Worm (Caenorhabditis elegans): Measurements from ENCODE around the gene T24H10.5.

T24H10.5 gene

DNA sequence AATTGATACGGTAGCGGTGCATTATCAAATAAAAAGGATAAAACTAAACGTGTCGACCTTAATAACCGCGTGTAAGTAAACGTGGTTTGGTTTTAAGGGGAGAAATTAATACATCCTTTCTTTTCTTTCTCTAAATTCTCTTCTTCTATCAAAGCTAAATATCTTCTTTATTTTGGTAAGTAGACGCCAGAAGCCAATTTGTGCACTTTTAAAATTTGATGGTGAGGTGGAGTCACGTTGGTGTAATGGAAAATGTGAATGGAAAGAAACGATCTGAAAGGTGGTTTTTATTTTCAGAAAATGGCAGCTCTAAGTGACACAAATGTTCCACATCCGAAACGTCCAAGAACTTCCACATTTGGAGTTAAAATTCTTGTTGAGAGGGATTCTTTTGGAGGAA is at the start of gene T24H10.5:
Gene T24H10.5, plus strand, starts transcription at position 301 of the 400 bp plus-strand sequence.
- no peak for TF ChIP-seq ama-1 (optimal IDR thresholded peaks at IDR 0.05)
- TF ChIP-seq pes-1 (GFP tag; IDR thresholded peaks at IDR 0.05): no peak
- TF ChIP-seq aly-1 (tag; optimal IDR thresholded peaks at IDR 0.05): no peak
- no peak for TF ChIP-seq ceh-13 (GFP tag; optimal IDR thresholded peaks at IDR 0.05)
- TF ChIP-seq flt-1 (GFP tag; IDR thresholded peaks at IDR 0.05): no peak
- TF ChIP-seq sea-1 (GFP tag; conservative IDR thresholded peaks at IDR 0.05): no peak
- TF ChIP-seq tbx-37 (GFP tag; conservative IDR thresholded peaks at IDR 0.05): no peak
- no peak for TF ChIP-seq F13C5.2 (tag; optimal IDR thresholded peaks at IDR 0.05)
- TF ChIP-seq ceh-36 (tag; optimal IDR thresholded peaks at IDR 0.05): no peak
- no peak for TF ChIP-seq tra-4 (tag; optimal IDR thresholded peaks at IDR 0.05)
- TF ChIP-seq scrt-1 (GFP tag; IDR thresholded peaks at IDR 0.05): no peak
- no peak for TF ChIP-seq ets-7 (tag; optimal IDR thresholded peaks at IDR 0.05)
- TF ChIP-seq hmbx-1 (tag; optimal IDR thresholded peaks at IDR 0.05): no peak

DNA sequence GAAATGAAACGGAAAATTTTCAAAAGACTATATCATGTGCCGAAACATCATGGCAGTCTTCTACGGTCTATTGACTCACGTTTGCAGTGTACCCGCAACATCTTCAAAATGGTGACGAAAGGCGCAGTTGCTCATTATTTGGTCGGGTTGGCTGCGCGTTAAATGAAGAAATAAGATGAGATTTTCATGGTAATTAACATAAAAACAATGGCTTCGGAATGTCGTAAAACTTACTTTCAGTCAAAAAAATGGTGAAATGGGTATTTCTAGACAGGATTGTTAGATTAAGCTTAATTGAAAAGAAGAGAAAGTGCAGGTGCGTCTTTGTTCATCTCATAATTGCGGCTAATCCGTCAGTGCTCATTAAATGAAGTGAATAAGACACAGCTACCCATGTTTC is 47.3 kb upstream of the T24H10.5 start, which contains the start of gene T24B8.7:
Gene T24B8.7, minus strand, starts transcription at position 101 of the 400 bp plus-strand sequence.
- no peak for TF ChIP-seq ama-1 (optimal IDR thresholded peaks at IDR 0.05)
- TF ChIP-seq B0310.2 (tag; optimal IDR thresholded peaks at IDR 0.05): no peak
- no peak for TF ChIP-seq flt-1 (GFP tag; IDR thresholded peaks at IDR 0.05)
- no peak for TF ChIP-seq scrt-1 (GFP tag; IDR thresholded peaks at IDR 0.05)
- TF ChIP-seq ets-7 (tag; optimal IDR thresholded peaks at IDR 0.05): no peak
- TF ChIP-seq pes-1 (GFP tag; IDR thresholded peaks at IDR 0.05): no peak
- TF ChIP-seq hnd-1 (tag; optimal IDR thresholded peaks at IDR 0.05): no peak
- TF ChIP-seq sea-1 (GFP tag; conservative IDR thresholded peaks at IDR 0.05): no peak
- TF ChIP-seq tbx-37 (GFP tag; conservative IDR thresholded peaks at IDR 0.05): no peak
- TF ChIP-seq F13C5.2 (tag; optimal IDR thresholded peaks at IDR 0.05): no peak
- no peak for TF ChIP-seq aly-1 (tag; optimal IDR thresholded peaks at IDR 0.05)
- no peak for TF ChIP-seq ceh-13 (GFP tag; optimal IDR thresholded peaks at IDR 0.05)
- TF ChIP-seq tbx-11 (GFP tag; IDR thresholded peaks at IDR 0.05): no peak
- TF ChIP-seq hmbx-1 (tag; optimal IDR thresholded peaks at IDR 0.05): no peak
- TF ChIP-seq ceh-36 (tag; optimal IDR thresholded peaks at IDR 0.05): no peak

DNA sequence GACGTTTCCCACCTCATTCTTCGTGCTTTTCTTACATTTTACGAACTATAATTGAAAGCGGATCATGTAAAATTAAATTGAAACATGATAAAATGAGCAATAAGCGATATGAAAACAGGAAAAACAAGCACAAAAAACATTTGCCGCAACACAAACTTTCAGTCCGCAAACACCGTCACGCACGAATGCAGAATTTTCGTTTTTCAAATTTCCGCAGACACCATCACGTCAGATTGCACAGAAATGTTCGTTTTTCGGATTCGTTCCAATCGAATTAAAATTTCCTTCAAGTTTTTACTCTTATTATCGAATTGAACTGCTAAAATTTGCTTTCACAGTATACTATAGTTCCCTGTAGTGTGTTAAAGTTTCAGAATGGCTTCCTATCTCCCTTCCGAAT is 46.3 kb upstream of the T24H10.5 start, which contains the start of gene chmp-7:
Gene chmp-7, plus strand, starts transcription at position 369 of the 400 bp plus-strand sequence.
- TF ChIP-seq scrt-1 (GFP tag; IDR thresholded peaks at IDR 0.05) (peak; percentile 66; the same call in 1 of the 2 replicates), tbx-11 (GFP tag; IDR thresholded peaks at IDR 0.05) (no peak), hmg-4 (GFP tag; optimal IDR thresholded peaks at IDR 0.05) (peak; percentile 50), flt-1 (GFP tag; IDR thresholded peaks at IDR 0.05) (no peak), F13C5.2 (tag; optimal IDR thresholded peaks at IDR 0.05) (peak; percentile 79), ets-7 (tag; optimal IDR thresholded peaks at IDR 0.05) (no peak), pes-1 (GFP tag; IDR thresholded peaks at IDR 0.05) (no peak), sea-1 (GFP tag; conservative IDR thresholded peaks at IDR 0.05) (no peak), hmbx-1 (tag; optimal IDR thresholded peaks at IDR 0.05) (no peak), ceh-36 (tag; optimal IDR thresholded peaks at IDR 0.05) (no peak), hnd-1 (tag; optimal IDR thresholded peaks at IDR 0.05) (no peak)

DNA sequence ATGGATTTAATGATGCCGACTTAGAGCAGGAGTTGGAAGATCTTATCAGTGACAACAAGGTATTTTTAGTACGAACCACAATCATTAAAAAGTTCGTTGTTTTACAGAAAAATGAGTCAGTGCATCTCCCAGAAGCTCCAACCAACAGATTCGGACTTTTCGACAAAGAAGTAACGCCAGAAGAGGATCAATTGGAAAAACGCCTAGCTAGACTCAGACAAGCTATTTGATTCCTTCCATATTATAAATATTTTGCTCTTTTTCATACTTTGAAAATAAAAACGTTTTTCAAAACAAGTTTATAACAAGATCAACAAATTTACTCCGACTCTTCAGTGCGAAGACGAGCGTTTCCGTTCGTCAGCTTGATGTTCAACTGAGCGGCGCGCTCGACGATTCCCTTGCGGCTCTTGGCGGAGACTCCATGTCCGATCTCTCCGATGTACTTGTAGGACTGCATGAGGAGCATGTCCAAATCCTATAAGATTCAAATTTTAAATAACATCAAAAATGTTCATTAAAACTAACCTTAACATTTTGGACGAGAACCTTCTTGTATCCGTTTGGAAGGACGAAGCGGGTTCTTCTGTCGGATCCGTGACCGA is 44.6 kb upstream of the T24H10.5 start:
- no peak for TF ChIP-seq F13C5.2 (tag; optimal IDR thresholded peaks at IDR 0.05)
- TF ChIP-seq flt-1 (GFP tag; IDR thresholded peaks at IDR 0.05): no peak
- TF ChIP-seq tbx-11 (GFP tag; IDR thresholded peaks at IDR 0.05): no peak
- no peak for TF ChIP-seq ets-7 (tag; optimal IDR thresholded peaks at IDR 0.05)
- no peak for TF ChIP-seq ceh-36 (tag; optimal IDR thresholded peaks at IDR 0.05)
- no peak for TF ChIP-seq scrt-1 (GFP tag; IDR thresholded peaks at IDR 0.05)
- no peak for TF ChIP-seq tbx-37 (GFP tag; conservative IDR thresholded peaks at IDR 0.05)
- no peak for TF ChIP-seq ceh-13 (GFP tag; optimal IDR thresholded peaks at IDR 0.05)
- TF ChIP-seq sea-1 (GFP tag; conservative IDR thresholded peaks at IDR 0.05): no peak
- TF ChIP-seq ama-1 (optimal IDR thresholded peaks at IDR 0.05): no peak

DNA sequence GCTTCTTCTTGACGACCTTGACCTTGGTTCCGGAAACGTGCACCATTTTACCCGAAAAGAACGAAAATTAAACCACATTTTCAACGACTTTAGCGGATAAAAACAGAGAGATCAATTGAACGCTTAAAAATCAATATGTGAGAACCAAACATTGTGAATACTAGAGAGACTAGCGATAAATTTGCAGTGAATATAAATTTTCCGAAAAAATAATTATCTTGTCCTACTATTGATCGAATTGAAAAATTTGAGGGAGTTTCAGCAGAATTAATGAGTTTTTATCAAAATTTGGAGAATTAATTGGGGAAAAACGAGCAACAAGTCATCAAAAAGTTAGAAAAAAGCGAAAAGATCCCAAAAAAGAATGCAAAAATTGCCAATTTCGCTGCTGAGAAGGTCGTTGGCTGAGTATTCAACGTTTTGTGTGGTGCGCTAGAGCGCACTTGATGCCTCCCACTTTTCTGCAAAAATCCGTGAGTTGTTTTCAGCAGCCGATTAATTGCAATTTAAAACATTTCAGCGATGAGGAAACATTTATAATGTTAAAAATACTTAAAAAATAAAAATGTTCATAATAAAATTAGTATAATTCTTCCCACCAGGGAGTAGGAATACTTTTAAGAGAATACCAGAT is 43.7 kb upstream of the T24H10.5 start, which contains the start of gene rpl-32:
Gene rpl-32, minus strand, starts transcription at position 51 of the 634 bp plus-strand sequence.
- TF ChIP-seq hmg-4 (GFP tag; optimal IDR thresholded peaks at IDR 0.05) (peak; percentile 51), ets-7 (tag; optimal IDR thresholded peaks at IDR 0.05) (no peak), tbx-37 (GFP tag; conservative IDR thresholded peaks at IDR 0.05) (no peak), scrt-1 (GFP tag; IDR thresholded peaks at IDR 0.05) (no peak), pes-1 (GFP tag; IDR thresholded peaks at IDR 0.05) (no peak), ceh-36 (tag; optimal IDR thresholded peaks at IDR 0.05) (no peak), hmbx-1 (tag; optimal IDR thresholded peaks at IDR 0.05) (no peak), F13C5.2 (tag; optimal IDR thresholded peaks at IDR 0.05) (peak; percentile 65), aly-1 (tag; optimal IDR thresholded peaks at IDR 0.05) (no peak)

DNA sequence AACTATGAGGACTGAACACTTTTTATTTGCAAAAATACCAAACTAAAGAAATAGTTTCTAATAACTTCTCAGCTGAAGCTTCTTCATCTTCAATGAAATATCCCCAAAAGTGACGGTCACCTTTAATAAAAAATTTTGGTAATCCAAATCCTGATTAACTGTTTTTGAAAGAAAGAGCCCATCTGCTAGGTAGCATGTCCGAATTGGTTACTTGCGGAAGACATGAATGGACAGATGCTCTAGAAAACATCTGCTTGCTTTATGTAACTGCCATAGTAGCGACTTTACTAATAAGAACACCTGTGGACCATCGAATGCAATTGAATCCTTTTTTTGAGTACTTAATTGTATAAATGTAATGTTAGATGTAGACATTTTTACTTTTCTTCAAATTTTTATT is 41.9 kb upstream of the T24H10.5 start:
- no peak for TF ChIP-seq F13C5.2 (tag; optimal IDR thresholded peaks at IDR 0.05)
- peak; percentile 79 for TF ChIP-seq ama-1 (optimal IDR thresholded peaks at IDR 0.05)

DNA sequence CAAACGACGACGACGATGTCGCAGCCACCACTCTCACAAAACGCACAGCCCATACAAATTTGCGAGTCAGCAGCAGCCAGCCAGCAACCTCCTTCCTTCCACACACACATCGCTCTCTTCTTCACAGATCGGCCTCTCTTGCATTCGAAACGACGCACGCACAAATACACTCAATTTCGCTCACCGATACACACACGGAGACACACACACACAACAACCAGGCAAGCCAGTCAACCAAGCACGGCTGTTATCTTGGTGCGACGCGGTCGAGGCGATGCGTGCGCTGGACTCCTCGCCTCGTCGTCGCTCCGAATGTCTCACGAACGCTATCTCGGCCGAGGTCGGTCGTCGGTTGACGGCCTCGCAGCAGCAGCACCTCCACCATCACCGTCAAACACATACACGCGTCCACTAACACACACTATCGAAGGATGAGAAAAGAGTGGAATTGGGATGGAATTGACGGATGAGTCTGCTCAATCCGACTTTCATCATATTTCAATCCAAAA is 40.5 kb upstream of the T24H10.5 start:
- TF ChIP-seq hnd-1 (tag; optimal IDR thresholded peaks at IDR 0.05) (no peak), tbx-37 (GFP tag; conservative IDR thresholded peaks at IDR 0.05) (no peak), aly-1 (tag; optimal IDR thresholded peaks at IDR 0.05) (peak; percentile 85), ama-1 (optimal IDR thresholded peaks at IDR 0.05) (peak; percentile 21), F13C5.2 (tag; optimal IDR thresholded peaks at IDR 0.05) (peak; percentile 80), sea-1 (GFP tag; conservative IDR thresholded peaks at IDR 0.05) (peak; percentile 68), scrt-1 (GFP tag; IDR thresholded peaks at IDR 0.05) (0 out of 2 replicates have a peak, but pooled peaks have one; percentile 34), tra-4 (tag; optimal IDR thresholded peaks at IDR 0.05) (peak; percentile 19), tbx-11 (GFP tag; IDR thresholded peaks at IDR 0.05) (no peak), hmg-4 (GFP tag; optimal IDR thresholded peaks at IDR 0.05) (peak; percentile 94), B0310.2 (tag; optimal IDR thresholded peaks at IDR 0.05) (peak; percentile 51), ets-7 (tag; optimal IDR thresholded peaks at IDR 0.05) (no peak), ceh-13 (GFP tag; optimal IDR thresholded peaks at IDR 0.05) (no peak), flt-1 (GFP tag; IDR thresholded peaks at IDR 0.05) (no peak), ceh-36 (tag; optimal IDR thresholded peaks at IDR 0.05) (peak; percentile 56), hmbx-1 (tag; optimal IDR thresholded peaks at IDR 0.05) (no peak), pes-1 (GFP tag; IDR thresholded peaks at IDR 0.05) (peak; percentile 72)

Measured in whole organism, early embryonic.